Worm (Caenorhabditis elegans) whole organism, late embryonic: ENCODE results near the gene srh-178.
"Not testable (repeated sequence)": the region's sequence is repeated elsewhere in the genome, so short reads cannot be mapped to it uniquely, and the experiment has no call there.

ENCODE experiments used
- F13H6.1 ChIP-seq: sonication (generic microtip); optimal IDR thresholded peaks from 2 replicates; lab custom pipeline; 2016; ENCODE audit warnings: missing genetic modification characterization, missing compliant biosample characterization
- K02D7.2 ChIP-seq: sonication (generic microtip); optimal IDR thresholded peaks from 2 replicates; lab custom pipeline; 2017; ENCODE audit warnings: mild to moderate bottlenecking, missing genetic modification characterization, missing compliant biosample characterization
- K09A11.1 ChIP-seq: sonication (generic microtip); optimal IDR thresholded peaks from 2 replicates; lab custom pipeline; 2017; ENCODE audit warnings: antibody characterized with exemption, mild to moderate bottlenecking, missing genetic modification characterization, missing compliant biosample characterization; ENCODE audit not compliant: insufficient read depth
- T23F11.4 ChIP-seq: fragments of 200-800 bp; sonication (Bioruptor generic); optimal IDR thresholded peaks from 2 replicates; lab custom pipeline; 2018; ENCODE audit warnings: mild to moderate bottlenecking, missing genetic modification characterization, missing compliant biosample characterization
- ama-1 ChIP-seq: fragments of 150-350 bp; optimal IDR thresholded peaks from 2 replicates; lab custom pipeline; 2014
- ceh-14 ChIP-seq: sonication (generic microtip); optimal IDR thresholded peaks from 2 replicates; lab custom pipeline; 2016; ENCODE audit warnings: missing genotype, missing genetic modification characterization, missing compliant biosample characterization
- ceh-18 ChIP-seq: sonication (generic microtip); optimal IDR thresholded peaks from 2 replicates; lab custom pipeline; 2016; ENCODE audit warnings: missing genetic modification characterization, missing compliant biosample characterization
- ceh-2 ChIP-seq: sonication (generic microtip); optimal IDR thresholded peaks from 2 replicates; lab custom pipeline; 2016; ENCODE audit warnings: missing genotype, missing genetic modification characterization, missing compliant biosample characterization
- ceh-45 ChIP-seq: fragments of 200-800 bp; sonication (Bioruptor generic); IDR thresholded peaks from 2 replicates; pipeline ENCODE4 v1.3.6; 2022; ENCODE audit warnings: missing genetic modification reagents, missing genetic modification characterization, missing compliant biosample characterization
- ceh-48 ChIP-seq: sonication (generic microtip); optimal IDR thresholded peaks from 2 replicates; lab custom pipeline; 2016; ENCODE audit warnings: missing genetic modification characterization, inconsistent platforms, missing compliant biosample characterization
- ceh-9 ChIP-seq: sonication (generic microtip); optimal IDR thresholded peaks from 2 replicates; lab custom pipeline; 2016; ENCODE audit warnings: mild to moderate bottlenecking, missing genetic modification characterization, inconsistent platforms, missing compliant biosample characterization
- che-1 ChIP-seq: sonication (generic microtip); optimal IDR thresholded peaks from 2 replicates; lab custom pipeline; 2016; ENCODE audit warnings: mild to moderate bottlenecking, missing genetic modification characterization, missing compliant biosample characterization
- dmd-4 ChIP-seq: sonication (generic microtip); optimal IDR thresholded peaks from 2 replicates; lab custom pipeline; 2016; ENCODE audit warnings: borderline replicate concordance, missing genetic modification characterization, missing compliant biosample characterization
- elt-2 ChIP-seq: sonication (generic microtip); optimal IDR thresholded peaks from 2 replicates; lab custom pipeline; 2016; ENCODE audit warnings: missing genetic modification reagents, missing genetic modification characterization, missing compliant biosample characterization
- elt-4 ChIP-seq: sonication (generic microtip); optimal IDR thresholded peaks from 2 replicates; lab custom pipeline; 2016; ENCODE audit warnings: missing genetic modification characterization, missing compliant biosample characterization
- ets-4 ChIP-seq: sonication (generic microtip); optimal IDR thresholded peaks from 2 replicates; lab custom pipeline; 2016; ENCODE audit warnings: missing genetic modification characterization, missing compliant biosample characterization
- eyg-1 ChIP-seq: sonication (generic microtip); optimal IDR thresholded peaks from 2 replicates; lab custom pipeline; 2016; ENCODE audit warnings: missing genotype, missing genetic modification characterization, missing compliant biosample characterization
- gmeb-2 ChIP-seq: sonication (generic microtip); optimal IDR thresholded peaks from 2 replicates; lab custom pipeline; 2016; ENCODE audit warnings: missing genetic modification characterization, inconsistent platforms, missing compliant biosample characterization
- hlh-13 ChIP-seq: fragments of 200-800 bp; sonication (Bioruptor generic); optimal IDR thresholded peaks from 2 replicates; lab custom pipeline; 2018; ENCODE audit warnings: mild to moderate bottlenecking, missing genetic modification characterization, missing compliant biosample characterization
- hlh-15 ChIP-seq: sonication (generic microtip); optimal IDR thresholded peaks from 2 replicates; lab custom pipeline; 2016; ENCODE audit warnings: missing genetic modification characterization, missing compliant biosample characterization
- hlh-6 ChIP-seq: sonication (generic microtip); optimal IDR thresholded peaks from 2 replicates; lab custom pipeline; 2016; ENCODE audit warnings: missing genotype, missing genetic modification characterization, missing compliant biosample characterization
- hlh-8 ChIP-seq: sonication (generic microtip); optimal IDR thresholded peaks from 2 replicates; lab custom pipeline; 2016; ENCODE audit warnings: missing genotype, missing genetic modification characterization, missing compliant biosample characterization
- lin-11 ChIP-seq: fragments of 200-800 bp; sonication (Bioruptor generic); optimal IDR thresholded peaks from 2 replicates; lab custom pipeline; 2018; ENCODE audit warnings: mild to moderate bottlenecking, missing genetic modification characterization, missing compliant biosample characterization
- madf-2 ChIP-seq: sonication (generic microtip); optimal IDR thresholded peaks from 2 replicates; lab custom pipeline; 2017; ENCODE audit warnings: missing genetic modification characterization, missing compliant biosample characterization
- nhr-11 ChIP-seq: fragments of 150-350 bp; optimal IDR thresholded peaks from 2 replicates; lab custom pipeline; 2014; ENCODE audit warnings: missing biosample characterization, missing genetic modification characterization
- npax-4 ChIP-seq: sonication (generic microtip); optimal IDR thresholded peaks from 2 replicates; lab custom pipeline; 2016; ENCODE audit warnings: missing genetic modification characterization, missing compliant biosample characterization
- odd-2 ChIP-seq: sonication (generic microtip); optimal IDR thresholded peaks from 2 replicates; lab custom pipeline; 2017; ENCODE audit warnings: antibody characterized with exemption, mild to moderate bottlenecking, missing genetic modification characterization, missing compliant biosample characterization
- pat-9 ChIP-seq: fragments of 200-800 bp; sonication (Bioruptor generic); optimal IDR thresholded peaks from 2 replicates; lab custom pipeline; 2018; ENCODE audit warnings: mild to moderate bottlenecking, missing genetic modification characterization, moderate library complexity, missing compliant biosample characterization
- pax-1 ChIP-seq: fragments of 150-350 bp; optimal IDR thresholded peaks from 2 replicates; lab custom pipeline; 2014; ENCODE audit warnings: missing biosample characterization, missing genetic modification characterization
- pha-2 ChIP-seq: sonication (generic microtip); optimal IDR thresholded peaks from 2 replicates; lab custom pipeline; 2017; ENCODE audit warnings: mild to moderate bottlenecking, missing genetic modification characterization, missing compliant biosample characterization
- pha-4 ChIP-seq: fragments of 150-350 bp; optimal IDR thresholded peaks from 2 replicates; lab custom pipeline; 2018; ENCODE audit warnings: missing biosample characterization, missing genetic modification reagents, missing genetic modification characterization
- pqm-1 ChIP-seq: sonication (generic microtip); optimal IDR thresholded peaks from 2 replicates; lab custom pipeline; 2016; ENCODE audit warnings: missing genetic modification characterization, missing compliant biosample characterization
- ref-2 ChIP-seq: sonication (generic microtip); optimal IDR thresholded peaks from 2 replicates; lab custom pipeline; 2016; ENCODE audit warnings: missing genetic modification characterization, missing compliant biosample characterization
- rnt-1 ChIP-seq: sonication (generic microtip); optimal IDR thresholded peaks from 2 replicates; lab custom pipeline; 2016; ENCODE audit warnings: missing genetic modification characterization, missing compliant biosample characterization
- sdc-2 ChIP-seq: sonication (generic microtip); optimal IDR thresholded peaks from 2 replicates; lab custom pipeline; 2016; ENCODE audit warnings: missing genotype, missing genetic modification characterization, missing compliant biosample characterization
- sox-2 ChIP-seq: fragments of 200-800 bp; sonication (Bioruptor generic); IDR thresholded peaks from 2 replicates; pipeline ENCODE4 v1.3.6; 2022; ENCODE audit warnings: missing genetic modification reagents, missing genetic modification characterization, missing compliant biosample characterization
- syd-9 ChIP-seq: sonication (generic microtip); optimal IDR thresholded peaks from 2 replicates; lab custom pipeline; 2016; ENCODE audit warnings: mild to moderate bottlenecking, missing genetic modification characterization, moderate library complexity, missing compliant biosample characterization
- unc-55 ChIP-seq: sonication (generic microtip); optimal IDR thresholded peaks from 2 replicates; lab custom pipeline; 2017; ENCODE audit warnings: missing biosample characterization, missing genetic modification reagents, missing genetic modification characterization
- zip-5 ChIP-seq: sonication (generic microtip); optimal IDR thresholded peaks from 2 replicates; lab custom pipeline; 2016; ENCODE audit warnings: missing genetic modification characterization, missing compliant biosample characterization
- ztf-16 ChIP-seq: sonication (generic microtip); optimal IDR thresholded peaks from 2 replicates; lab custom pipeline; 2017; ENCODE audit warnings: missing genetic modification characterization, missing compliant biosample characterization

Gene srh-178

ce11 chrV:18456574-18456973 is 23.6 kb downstream of the srh-178 start, which contains the start of gene ZK228.10:
Gene ZK228.10, plus strand, starts transcription at chrV:18456874.
- TF ChIP-seq gmeb-2 (tag; lab: Kevin White, UChicago) (no peak), odd-2 (tag; lab: Kevin White, UChicago) (no peak), hlh-8 (no peak), syd-9 (no peak), hlh-15 (tag; lab: Kevin White, UChicago) (no peak), unc-55 (no peak), ceh-18 (tag; lab: Kevin White, UChicago) (no peak), ama-1 (no peak), nhr-11 (no peak), ets-4 (tag; lab: Kevin White, UChicago) (no peak), elt-4 (tag; lab: Kevin White, UChicago) (no peak), ceh-45 (GFP tag; lab: Robert Waterston, UW) (no peak), elt-2 (tag; lab: Kevin White, UChicago) (no peak), ref-2 (tag; lab: Kevin White, UChicago) (no peak), pqm-1 (tag; lab: Kevin White, UChicago) (no peak), pax-1 (tag; lab: Kevin White, UChicago) (no peak)

- TF ChIP-seq elt-4 (tag; lab: Kevin White, UChicago) (no peak), lin-11 (no peak), T23F11.4 (no peak), ceh-9 (no peak), ztf-16 (tag; lab: Kevin White, UChicago) (no peak), ceh-48 (no peak), sdc-2 (tag; lab: Kevin White, UChicago) (no peak), ref-2 (tag; lab: Kevin White, UChicago) (no peak), dmd-4 (no peak), ceh-2 (tag; lab: Kevin White, UChicago) (no peak), K09A11.1 (tag; lab: Kevin White, UChicago) (no peak), sox-2 (GFP tag; lab: Robert Waterston, UW) (no peak), hlh-13 (GFP tag; lab: Kevin White, UChicago) (no peak), hlh-6 (tag; lab: Kevin White, UChicago) (no peak), hlh-8 (no peak)
- TF ChIP-seq, all 69 proteins: peak for 0
Measured at ce11 chrV:18444118-18444517, 36.0 kb downstream of the srh-178 start, which contains the start of gene ZK228.1. Gene ZK228.1, plus strand, starts transcription at chrV:18444418.

- not testable (repeated sequence) for TF ChIP-seq pha-2, pat-9, zip-5 (tag; lab: Kevin White, UChicago)
Measured at ce11 chrV:18439469-18439868, 40.7 kb downstream of the srh-178 start, which contains the start of gene ZK262.9. Gene ZK262.9, plus strand, starts transcription at chrV:18439769.

ce11 chrV:18438081-18438480 is 42.0 kb downstream of the srh-178 start, which contains the start of gene ZK262.8:
Gene ZK262.8, plus strand, starts transcription at chrV:18438381.
- no peak for TF ChIP-seq nhr-11
- no peak for TF ChIP-seq ceh-9
- TF ChIP-seq ceh-18 (tag; lab: Kevin White, UChicago), result no peak
- no peak for TF ChIP-seq unc-55
- TF ChIP-seq K02D7.2 (tag; lab: Kevin White, UChicago), result no peak
- no peak for TF ChIP-seq ceh-45 (GFP tag; lab: Robert Waterston, UW)
- no peak for TF ChIP-seq T23F11.4
- no peak for TF ChIP-seq gmeb-2 (tag; lab: Kevin White, UChicago)
- no peak for TF ChIP-seq rnt-1
- TF ChIP-seq npax-4 (tag; lab: Kevin White, UChicago), result no peak
- TF ChIP-seq eyg-1, result no peak
- no peak for TF ChIP-seq madf-2 (tag; lab: Kevin White, UChicago)
- TF ChIP-seq pha-4 (tag; lab: Kevin White, UChicago), result no peak
- TF ChIP-seq elt-4 (tag; lab: Kevin White, UChicago), result no peak
- TF ChIP-seq ceh-14 (tag; lab: Kevin White, UChicago), result no peak
- TF ChIP-seq F13H6.1 (tag; lab: Kevin White, UChicago), result no peak
- TF ChIP-seq che-1 (tag; lab: Kevin White, UChicago), result no peak
- TF ChIP-seq pax-1 (tag; lab: Kevin White, UChicago), result no peak
